Worm (Caenorhabditis elegans) whole organism, midembryonic: ENCODE results near the gene T19C9.10.
"Not testable (repeated sequence)": the region's sequence is repeated elsewhere in the genome, so short reads cannot be mapped to it uniquely, and the experiment has no call there.

Source experiments
- T22C8.4 ChIP-seq: fragments of 200-800 bp; sonication (Bioruptor generic); IDR thresholded peaks from 2 replicates; pipeline ENCODE4 v1.3.6; 2022; ENCODE audit warnings: missing genetic modification characterization, missing compliant biosample characterization
- cog-1 ChIP-seq: sonication (generic microtip); optimal IDR thresholded peaks from 2 replicates; lab custom pipeline; 2016; ENCODE audit warnings: missing genetic modification characterization, missing compliant biosample characterization
- flt-1 ChIP-seq: fragments of 200-800 bp; sonication (Bioruptor generic); IDR thresholded peaks from 2 replicates; pipeline ENCODE4 v1.3.6; 2022; ENCODE audit warnings: missing genetic modification characterization, missing compliant biosample characterization
- klf-2 ChIP-seq: fragments of 200-800 bp; sonication (Bioruptor generic); conservative IDR thresholded peaks from 2 replicates; pipeline ENCODE4 v1.3.6; 2022; ENCODE audit warnings: missing genetic modification reagents, missing genetic modification characterization, missing compliant biosample characterization
- med-1 ChIP-seq: sonication (generic microtip); optimal IDR thresholded peaks from 2 replicates; lab custom pipeline; 2017; ENCODE audit warnings: missing genetic modification characterization, mild to moderate bottlenecking, missing compliant biosample characterization, antibody characterized with exemption, missing genetic modification reagents; ENCODE audit not compliant: insufficient read depth
- ref-1 ChIP-seq: fragments of 200-800 bp; sonication (Bioruptor generic); conservative IDR thresholded peaks from 2 replicates; pipeline ENCODE4 v1.3.6; 2022; ENCODE audit warnings: missing genetic modification reagents, missing genetic modification characterization, missing compliant biosample characterization
- tab-1 ChIP-seq: fragments of 200-800 bp; sonication (Bioruptor generic); IDR thresholded peaks from 2 replicates; pipeline ENCODE4 v1.3.6; 2022; ENCODE audit warnings: missing genetic modification characterization, missing compliant biosample characterization
- ztf-23 ChIP-seq: fragments of 200-800 bp; sonication (Bioruptor generic); IDR thresholded peaks from 2 replicates; pipeline ENCODE4 v1.3.6; 2022; ENCODE audit warnings: missing genetic modification reagents, missing genetic modification characterization, missing compliant biosample characterization
- ztf-29 ChIP-seq: fragments of 200-800 bp; sonication (Bioruptor generic); IDR thresholded peaks from 2 replicates; pipeline ENCODE4 v1.3.6; 2022; ENCODE audit warnings: missing genetic modification reagents, missing genetic modification characterization, missing compliant biosample characterization

The T19C9.10 gene

ce11 chrV:17241278-17241661 is 4.9 kb downstream of the T19C9.10 start:
- TF ChIP-seq med-1 (GFP tag; lab: Kevin White, UChicago): no peak
- no peak for TF ChIP-seq flt-1 (GFP tag; lab: Robert Waterston, UW)
- TF ChIP-seq klf-2: no peak
- TF ChIP-seq tab-1 (GFP tag; lab: Robert Waterston, UW): no peak
- no peak for TF ChIP-seq ref-1
- TF ChIP-seq ztf-29 (GFP tag; lab: Robert Waterston, UW): no peak
- no peak for TF ChIP-seq cog-1
- TF ChIP-seq T22C8.4 (GFP tag; lab: Robert Waterston, UW): no peak

ce11 chrV:17242552-17242951 is 6.2 kb downstream of the T19C9.10 start, which contains the start of gene Y68A4B.3:
Y68A4B.3 (minus strand) TSS chrV:17242652.
- no peak for TF ChIP-seq med-1 (GFP tag; lab: Kevin White, UChicago)
- no peak for TF ChIP-seq ref-1
- TF ChIP-seq T22C8.4 (GFP tag; lab: Robert Waterston, UW): no peak
- no peak for TF ChIP-seq flt-1 (GFP tag; lab: Robert Waterston, UW)
- TF ChIP-seq klf-2: no peak
- no peak for TF ChIP-seq ztf-29 (GFP tag; lab: Robert Waterston, UW)
- no peak for TF ChIP-seq ztf-23 (GFP tag; lab: Robert Waterston, UW)
- no peak for TF ChIP-seq tab-1 (GFP tag; lab: Robert Waterston, UW)
- TF ChIP-seq cog-1: no peak

ce11 chrV:17243016-17243415 is 6.6 kb downstream of the T19C9.10 start:
- TF ChIP-seq ztf-23 (GFP tag; lab: Robert Waterston, UW) (no peak), med-1 (GFP tag; lab: Kevin White, UChicago) (no peak), ref-1 (no peak), tab-1 (GFP tag; lab: Robert Waterston, UW) (no peak), T22C8.4 (GFP tag; lab: Robert Waterston, UW) (no peak), klf-2 (no peak), ztf-29 (GFP tag; lab: Robert Waterston, UW) (no peak), flt-1 (GFP tag; lab: Robert Waterston, UW) (no peak), cog-1 (no peak)

DNA sequence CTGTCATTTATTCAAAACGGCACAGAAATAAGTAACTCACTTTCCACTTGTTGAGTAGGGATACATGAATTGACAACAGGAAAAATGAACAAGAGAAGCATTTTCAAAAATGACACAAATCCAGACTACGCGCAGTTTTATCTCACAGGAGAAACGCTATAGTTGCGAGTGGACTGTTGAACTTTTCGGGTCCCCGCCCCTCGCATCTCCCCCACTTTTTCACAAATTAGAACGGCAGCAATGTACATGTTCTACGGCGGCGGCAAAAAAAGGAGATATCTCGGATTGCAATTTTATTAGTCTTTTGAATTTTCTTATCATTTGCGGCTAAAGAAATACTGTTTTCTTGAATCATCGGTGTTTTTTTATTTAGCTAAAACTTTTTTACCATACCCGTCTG is 9.0 kb downstream of the T19C9.10 start, which contains the start of gene clec-242:
Gene clec-242, minus strand, starts transcription at position 101 of the 400 bp plus-strand sequence.
- no peak for TF ChIP-seq klf-2
- TF ChIP-seq tab-1 (GFP tag; lab: Robert Waterston, UW): no peak
- TF ChIP-seq ref-1: no peak
- no peak for TF ChIP-seq flt-1 (GFP tag; lab: Robert Waterston, UW)
- no peak for TF ChIP-seq med-1 (GFP tag; lab: Kevin White, UChicago)

DNA sequence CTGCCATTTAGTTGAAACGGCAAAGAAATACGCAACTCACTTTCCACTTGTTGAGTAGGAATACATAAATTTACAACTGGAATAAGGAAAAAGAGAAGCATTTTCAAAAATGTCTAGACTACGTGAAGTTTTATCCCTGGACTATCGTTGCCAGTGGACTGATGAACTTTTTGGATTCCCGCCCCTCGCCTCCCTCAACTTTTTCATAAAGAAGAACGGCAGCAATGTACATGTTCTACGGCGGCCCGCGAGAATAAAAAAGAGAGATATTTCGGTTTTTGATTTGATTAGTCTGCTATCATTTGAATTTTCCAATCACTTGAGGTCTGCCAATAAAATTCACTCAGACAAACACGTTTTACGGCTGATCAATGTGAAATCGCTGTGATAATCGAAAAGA is 12.5 kb downstream of the T19C9.10 start, which contains the start of gene clec-243:
Gene clec-243, minus strand, starts transcription at position 101 of the 400 bp plus-strand sequence.
- TF ChIP-seq med-1 (GFP tag; lab: Kevin White, UChicago): no peak
- no peak for TF ChIP-seq cog-1
- TF ChIP-seq ztf-29 (GFP tag; lab: Robert Waterston, UW): no peak
- TF ChIP-seq T22C8.4 (GFP tag; lab: Robert Waterston, UW): no peak
- TF ChIP-seq ztf-23 (GFP tag; lab: Robert Waterston, UW): no peak
- no peak for TF ChIP-seq flt-1 (GFP tag; lab: Robert Waterston, UW)
- no peak for TF ChIP-seq tab-1 (GFP tag; lab: Robert Waterston, UW)
- no peak for TF ChIP-seq ref-1

ce11 chrV:17251364-17251961 is 15.1 kb downstream of the T19C9.10 start, which contains the start of gene Y61B8A.6:
Y61B8A.6 (plus strand) TSS chrV:17251911.
- TF ChIP-seq klf-2: no peak
- 0 out of 2 replicates have a peak, but pooled peaks have one; percentile 9 for TF ChIP-seq T22C8.4 (GFP tag; lab: Robert Waterston, UW)

DNA sequence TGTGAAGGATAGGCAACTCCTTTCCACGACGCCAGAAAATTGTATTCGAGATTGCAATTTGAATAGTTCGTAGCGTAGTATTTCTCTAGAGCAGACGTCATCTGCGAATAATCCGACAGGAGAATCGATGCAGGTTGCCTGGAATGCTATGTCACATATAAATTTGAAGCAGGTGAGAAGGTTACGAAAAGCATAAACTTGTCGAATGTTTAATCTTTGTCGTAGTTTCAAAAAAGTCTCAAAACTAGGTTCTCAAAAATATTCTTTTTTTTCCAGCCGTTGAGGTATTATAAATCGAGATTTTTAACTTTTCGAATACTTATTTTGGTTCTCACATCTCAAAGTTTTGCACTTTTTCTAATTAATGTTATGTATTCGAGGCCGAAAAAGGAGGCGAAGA is 18.6 kb downstream of the T19C9.10 start, which contains the start of gene srh-116:
Gene srh-116, minus strand, starts transcription at position 101 of the 400 bp plus-strand sequence.
- not testable (repeated sequence) for TF ChIP-seq ztf-23 (GFP tag; lab: Robert Waterston, UW); ztf-29 (GFP tag; lab: Robert Waterston, UW); ref-1

DNA sequence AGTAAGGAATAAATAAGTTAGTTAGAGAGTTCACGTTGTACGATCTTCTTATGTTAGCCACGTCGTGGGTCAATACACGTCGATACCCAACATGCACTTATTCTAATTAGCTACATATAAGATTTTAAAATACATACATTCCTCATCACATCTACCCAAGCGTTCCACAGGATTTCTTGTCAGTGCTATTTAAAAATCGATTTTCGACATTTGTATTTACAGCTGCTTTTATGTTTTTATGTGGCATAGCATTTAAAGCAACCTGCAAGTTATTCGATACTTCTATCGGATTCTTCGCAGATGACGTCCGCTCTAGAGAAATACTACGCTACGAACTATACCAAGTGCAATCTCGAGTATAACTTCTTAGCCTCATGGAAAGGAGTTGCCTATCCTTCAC is 19.1 kb downstream of the T19C9.10 start, which contains the start of gene srh-115:
Gene srh-115, plus strand, starts transcription at position 301 of the 400 bp plus-strand sequence.
- TF ChIP-seq ztf-23 (GFP tag; lab: Robert Waterston, UW) (no peak), flt-1 (GFP tag; lab: Robert Waterston, UW) (no peak), ref-1 (no peak), cog-1 (no peak), T22C8.4 (GFP tag; lab: Robert Waterston, UW) (no peak), klf-2 (no peak), ztf-29 (GFP tag; lab: Robert Waterston, UW) (no peak), med-1 (GFP tag; lab: Kevin White, UChicago) (no peak), tab-1 (GFP tag; lab: Robert Waterston, UW) (no peak)

DNA sequence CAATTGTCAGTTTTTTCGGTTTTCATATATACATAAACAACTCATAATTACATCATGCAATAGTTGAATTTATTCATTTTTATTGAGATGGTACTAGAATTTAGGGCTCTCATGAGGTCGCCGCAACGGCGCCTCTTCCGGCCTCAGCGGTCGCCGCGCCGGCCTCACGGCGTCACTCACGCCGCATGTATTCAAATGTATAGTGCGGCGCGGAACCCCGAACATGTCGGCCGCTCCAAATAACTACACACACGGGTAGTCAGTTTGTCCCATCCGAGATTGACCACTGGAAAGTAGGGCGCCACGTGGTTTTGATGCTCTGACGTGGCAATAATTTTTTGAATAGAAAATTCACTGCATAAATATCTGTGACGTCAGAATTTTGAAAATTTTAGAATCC is 21.2 kb downstream of the T19C9.10 start:
- TF ChIP-seq ztf-29 (GFP tag; lab: Robert Waterston, UW): no peak
- TF ChIP-seq T22C8.4 (GFP tag; lab: Robert Waterston, UW): no peak
- no peak for TF ChIP-seq cog-1
- no peak for TF ChIP-seq med-1 (GFP tag; lab: Kevin White, UChicago)
- TF ChIP-seq tab-1 (GFP tag; lab: Robert Waterston, UW): no peak
- TF ChIP-seq klf-2: no peak
- TF ChIP-seq ref-1: no peak
- TF ChIP-seq ztf-23 (GFP tag; lab: Robert Waterston, UW): no peak
- TF ChIP-seq flt-1 (GFP tag; lab: Robert Waterston, UW): no peak

ce11 chrV:17258244-17258643 is 21.9 kb downstream of the T19C9.10 start:
- TF ChIP-seq ztf-29 (GFP tag; lab: Robert Waterston, UW) (no peak), med-1 (GFP tag; lab: Kevin White, UChicago) (no peak), T22C8.4 (GFP tag; lab: Robert Waterston, UW) (no peak)
